Worm (Caenorhabditis elegans): ENCODE data around the gene cccp-1.

DNA sequence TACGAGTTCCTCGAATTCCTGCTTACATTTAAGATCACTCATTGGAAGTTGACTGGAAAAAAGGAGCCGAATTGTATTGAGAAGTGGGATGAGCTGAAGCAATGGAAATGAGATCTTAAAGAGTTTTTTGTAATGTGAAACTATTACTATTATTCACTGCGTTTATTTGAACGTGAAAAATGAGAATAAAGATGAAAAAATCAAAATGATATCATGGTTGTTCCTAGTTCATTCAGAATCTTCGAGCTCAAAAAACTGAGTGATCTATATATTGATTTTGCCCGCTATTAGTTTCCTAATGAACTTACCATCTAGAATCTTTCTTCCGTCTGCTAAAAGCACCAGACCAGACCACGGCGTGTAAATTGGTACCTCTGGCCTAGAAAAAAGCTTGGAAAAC, 35.7 kb upstream of the cccp-1 start:
- TF ChIP-seq scrt-1 (GFP tag; IDR thresholded peaks at IDR 0.05) (no peak), aly-1 (tag; optimal IDR thresholded peaks at IDR 0.05) (no peak), hnd-1 (tag; optimal IDR thresholded peaks at IDR 0.05) (no peak), tbx-37 (GFP tag; conservative IDR thresholded peaks at IDR 0.05) (no peak), flt-1 (GFP tag; IDR thresholded peaks at IDR 0.05) (no peak), ama-1 (optimal IDR thresholded peaks at IDR 0.05) (no peak), B0310.2 (tag; optimal IDR thresholded peaks at IDR 0.05) (no peak), pes-1 (GFP tag; IDR thresholded peaks at IDR 0.05) (no peak), ceh-36 (tag; optimal IDR thresholded peaks at IDR 0.05) (no peak)
